Worm (Caenorhabditis elegans) whole organism, late embryonic: ENCODE results near the gene cah-4.

Experiments used
- ceh-31 ChIP-seq: sonication (generic microtip); optimal IDR thresholded peaks from 2 replicates; lab custom pipeline; 2016; ENCODE audit warnings: missing genetic modification characterization, missing compliant biosample characterization
- mec-3 ChIP-seq: sonication (generic microtip); optimal IDR thresholded peaks from 2 replicates; lab custom pipeline; 2016; ENCODE audit warnings: borderline replicate concordance, missing genetic modification characterization, missing compliant biosample characterization

DNA sequence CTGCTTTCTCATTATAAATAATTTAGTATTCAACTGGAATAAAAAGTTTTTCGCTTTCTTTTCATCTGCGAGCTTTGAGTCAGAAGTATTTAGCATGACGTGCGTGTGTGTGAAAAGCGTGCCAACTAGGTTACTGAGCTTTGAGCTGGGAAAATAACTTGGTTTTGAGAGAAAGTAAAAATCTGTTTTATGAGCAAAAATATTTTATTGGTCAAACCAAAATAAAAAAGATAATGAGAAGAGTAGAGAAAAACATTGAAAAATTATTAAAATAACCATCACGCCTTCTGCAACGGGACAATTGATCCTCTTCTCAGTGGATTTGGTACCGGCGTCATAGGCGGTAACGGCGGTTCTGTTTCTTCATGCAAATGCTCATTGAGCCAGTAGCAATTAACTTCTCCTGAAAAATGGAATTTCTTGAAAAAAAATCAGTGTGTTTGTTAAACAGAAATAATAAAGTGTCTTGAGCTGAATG lies 2.2 kb downstream of the cah-4 start:
- TF ChIP-seq ceh-31 (no peak), mec-3 (tag; lab: Kevin White, UChicago) (no peak)
